Worm (Caenorhabditis elegans): ENCODE measurements around the gene ZK617.26.

ce11 chrIV:12029722-12030182, 19.0 kb upstream of the ZK617.26 start, which contains the start of gene T12G3.11:
- TF ChIP-seq mdl-1 (tag; optimal IDR thresholded peaks at IDR 0.05) (no peak), nhr-237 (tag; optimal IDR thresholded peaks at IDR 0.05) (no peak), snpc-4 (tag; optimal IDR thresholded peaks at IDR 0.05) (peak; percentile 26), ama-1 (optimal IDR thresholded peaks at IDR 0.05) (no peak), unc-62 (GFP tag; optimal IDR thresholded peaks at IDR 0.05) (no peak), nhr-25 (tag; optimal IDR thresholded peaks at IDR 0.05) (peak; percentile 8), R02D3.7 (tag; optimal IDR thresholded peaks at IDR 0.05) (no peak), nhr-12 (tag; optimal IDR thresholded peaks at IDR 0.05) (no peak), fos-1 (tag; optimal IDR thresholded peaks at IDR 0.05) (no peak), ztf-11 (tag; optimal IDR thresholded peaks at IDR 0.05) (no peak), ceh-82 (tag; optimal IDR thresholded peaks at IDR 0.05) (no peak), aly-2 (tag; optimal IDR thresholded peaks at IDR 0.05) (no peak)

Data from whole organism, L3 larva.